Worm (Caenorhabditis elegans) whole organism, L2 larva: ENCODE data around the gene mec-4.

Source experiments
- lin-11 ChIP-seq: fragments of 150-350 bp; sonication (generic microtip); optimal IDR thresholded peaks from 2 replicates; lab custom pipeline; 2014; ENCODE audit warnings: missing biosample characterization, missing genetic modification characterization, inconsistent platforms, mixed read lengths
- lsy-2 ChIP-seq, 2 experiments: fragments of 150-350 bp in 1 of 2; sonication (generic microtip) in 1 of 2; optimal IDR thresholded peaks; 2 replicates each; lab custom pipeline; 2014 to 2017; ENCODE audit warnings: missing biosample characterization in 2 of 2, missing genetic modification characterization in 2 of 2
- mbf-1 ChIP-seq: sonication (generic microtip); optimal IDR thresholded peaks from 2 replicates; lab custom pipeline; 2017; ENCODE audit warnings: missing biosample characterization, missing genetic modification characterization
- mdl-1 ChIP-seq, 2 experiments: fragments of 150-350 bp in 1 of 2; sonication (generic microtip) in 1 of 2; optimal IDR thresholded peaks; 2 replicates each; lab custom pipeline; 2017; ENCODE audit warnings: missing biosample characterization in 2 of 2, missing genetic modification characterization in 2 of 2
- nhr-10 ChIP-seq: sonication (generic microtip); optimal IDR thresholded peaks from 2 replicates; lab custom pipeline; 2017; ENCODE audit warnings: missing biosample characterization, missing genetic modification characterization
- zag-1 ChIP-seq: fragments of 150-350 bp; optimal IDR thresholded peaks from 2 replicates; lab custom pipeline; 2014; ENCODE audit warnings: missing biosample characterization, missing genetic modification characterization
- ztf-4 ChIP-seq: fragments of 150-350 bp; optimal IDR thresholded peaks from 2 replicates; lab custom pipeline; 2014; ENCODE audit warnings: missing biosample characterization, missing genetic modification characterization

- TF ChIP-seq zag-1 (tag; lab: Kevin White, UChicago) (no peak), mdl-1 (tag; optimal IDR thresholded peaks at IDR 0.05; lab: Kevin White, UChicago) (no peak), ztf-4 (tag; lab: Kevin White, UChicago) (no peak), lin-11 (no peak), nhr-10 (tag; lab: Kevin White, UChicago) (no peak), mbf-1 (tag; lab: Kevin White, UChicago) (no peak), lsy-2 (tag; optimal IDR thresholded peaks at IDR 0.05; lab: Kevin White, UChicago) (no peak)
Observed at ce11 chrX:16784038-16784437, 22.9 kb downstream of the mec-4 start.
